Worm (Caenorhabditis elegans) whole organism, young adult: ENCODE measurements around the gene T22B2.1.
A peak's percentile ranks its signal among the peaks of the same experiment; 100 is the strongest.

Experiments used
- B0019.2 ChIP-seq: fragments of 200-800 bp; sonication (Bioruptor generic); conservative IDR thresholded peaks from 2 replicates; pipeline ENCODE4 v1.3.6; 2022; ENCODE audit warnings: missing genetic modification reagents, missing genetic modification characterization, missing compliant biosample characterization
- C17E4.6 ChIP-seq: fragments of 200-800 bp; sonication (Bioruptor generic); IDR thresholded peaks from 2 replicates; pipeline ENCODE4 v1.3.6; 2022; ENCODE audit warnings: missing genetic modification reagents, missing genetic modification characterization, missing compliant biosample characterization
- F57A8.1 ChIP-seq: fragments of 200-800 bp; sonication (Bioruptor generic); optimal IDR thresholded peaks from 2 replicates; lab custom pipeline; 2018; ENCODE audit warnings: mild to moderate bottlenecking, missing genetic modification characterization, moderate library complexity, missing compliant biosample characterization
- F57C9.4 ChIP-seq: sonication (generic microtip); optimal IDR thresholded peaks from 2 replicates; lab custom pipeline; 2017; ENCODE audit warnings: mild to moderate bottlenecking, missing genetic modification characterization, missing compliant biosample characterization
- T07F8.4 ChIP-seq: sonication (generic microtip); optimal IDR thresholded peaks from 2 replicates; lab custom pipeline; 2016; ENCODE audit warnings: mild to moderate bottlenecking, missing genetic modification characterization, moderate library complexity, missing compliant biosample characterization
- Y53G8AR.9 ChIP-seq: fragments of 200-800 bp; sonication (Bioruptor generic); conservative IDR thresholded peaks from 2 replicates; pipeline ENCODE4 v1.3.6; 2022; ENCODE audit warnings: missing genetic modification reagents, missing genetic modification characterization, missing compliant biosample characterization
- Y67H2A.10 ChIP-seq: fragments of 200-800 bp; sonication (Bioruptor generic); conservative IDR thresholded peaks from 2 replicates; pipeline ENCODE4 v1.3.6; 2022; ENCODE audit warnings: missing genetic modification reagents, missing genetic modification characterization, missing compliant biosample characterization
- Y79H2A.3 ChIP-seq: fragments of 200-800 bp; sonication (Bioruptor generic); conservative IDR thresholded peaks from 2 replicates; pipeline ENCODE4 v1.3.6; 2022; ENCODE audit warnings: missing genetic modification reagents, missing genetic modification characterization, missing compliant biosample characterization
- akir-1 ChIP-seq: fragments of 200-800 bp; sonication (Bioruptor generic); optimal IDR thresholded peaks from 2 replicates; lab custom pipeline; 2018; ENCODE audit warnings: mild to moderate bottlenecking, missing genetic modification characterization, moderate library complexity, missing compliant biosample characterization
- attf-5 ChIP-seq: fragments of 200-800 bp; sonication (Bioruptor generic); optimal IDR thresholded peaks from 2 replicates; lab custom pipeline; 2018; ENCODE audit warnings: mild to moderate bottlenecking, missing genetic modification characterization, missing compliant biosample characterization
- ccch-3 ChIP-seq: fragments of 200-800 bp; sonication (Bioruptor generic); optimal IDR thresholded peaks from 2 replicates; lab custom pipeline; 2018; ENCODE audit warnings: mild to moderate bottlenecking, missing genetic modification characterization, missing compliant biosample characterization
- cebp-1 ChIP-seq, 2 experiments: fragments of 200-800 bp in 1 of 2; sonication (Bioruptor generic) in 1 of 2; sonication (generic microtip) in 1 of 2; IDR thresholded peaks in 1 of 2; optimal IDR thresholded peaks in 1 of 2; 2 replicates each; pipeline versions ENCODE4 v1.3.6 to Lab custom; 2017 to 2022; ENCODE audit warnings: missing compliant biosample characterization in 2 of 2, missing genetic modification characterization in 2 of 2, mild to moderate bottlenecking in 1 of 2, missing genetic modification reagents in 1 of 2, moderate library complexity in 1 of 2
- ceh-27 ChIP-seq: fragments of 200-800 bp; sonication (Bioruptor generic); optimal IDR thresholded peaks from 2 replicates; lab custom pipeline; 2018; ENCODE audit warnings: mild to moderate bottlenecking, missing genetic modification characterization, moderate library complexity, missing compliant biosample characterization
- ceh-91 ChIP-seq: fragments of 200-800 bp; sonication (Bioruptor generic); IDR thresholded peaks from 2 replicates; pipeline ENCODE4 v1.3.6; 2022; ENCODE audit warnings: missing genetic modification reagents, missing genetic modification characterization, missing compliant biosample characterization
- die-1 ChIP-seq: sonication (generic microtip); optimal IDR thresholded peaks from 2 replicates; lab custom pipeline; 2016; ENCODE audit warnings: missing genotype, mild to moderate bottlenecking, missing genetic modification characterization, missing compliant biosample characterization
- dox-1 ChIP-seq: fragments of 200-800 bp; sonication (Bioruptor generic); IDR thresholded peaks from 2 replicates; pipeline ENCODE4 v1.3.6; 2022; ENCODE audit warnings: missing genetic modification reagents, missing genetic modification characterization, missing compliant biosample characterization
- efl-1 ChIP-seq: fragments of 150-350 bp; optimal IDR thresholded peaks from 2 replicates; lab custom pipeline; 2014; ENCODE audit warnings: missing biosample characterization, missing genetic modification reagents, missing genetic modification characterization
- egl-44 ChIP-seq: fragments of 200-800 bp; sonication (Bioruptor generic); IDR thresholded peaks from 2 replicates; pipeline ENCODE4 v1.3.6; 2022; ENCODE audit warnings: missing genetic modification reagents, missing genetic modification characterization, missing compliant biosample characterization
- lir-1 ChIP-seq: fragments of 200-800 bp; sonication (Bioruptor generic); conservative IDR thresholded peaks from 2 replicates; pipeline ENCODE4 v1.3.6; 2022; ENCODE audit warnings: missing genetic modification reagents, missing genetic modification characterization, missing compliant biosample characterization
- mes-4 ChIP-seq: sonication (generic microtip); optimal IDR thresholded peaks from 2 replicates; lab custom pipeline; 2016; ENCODE audit warnings: missing genotype, missing genetic modification characterization, missing compliant biosample characterization
- mxl-1 ChIP-seq: sonication (generic microtip); optimal IDR thresholded peaks from 2 replicates; lab custom pipeline; 2016; ENCODE audit warnings: missing genetic modification characterization, missing compliant biosample characterization
- nhr-27 ChIP-seq: fragments of 200-800 bp; sonication (Bioruptor generic); optimal IDR thresholded peaks from 2 replicates; lab custom pipeline; 2018; ENCODE audit warnings: mild to moderate bottlenecking, missing genetic modification characterization, moderate library complexity, missing compliant biosample characterization
- nhr-80 ChIP-seq: sonication (generic microtip); optimal IDR thresholded peaks from 2 replicates; lab custom pipeline; 2016; ENCODE audit warnings: missing genetic modification characterization, missing compliant biosample characterization
- pbrm-1 ChIP-seq: fragments of 200-800 bp; sonication (Bioruptor generic); IDR thresholded peaks from 2 replicates; pipeline ENCODE4 v1.3.6; 2022; ENCODE audit warnings: missing genetic modification reagents, missing genetic modification characterization, missing compliant biosample characterization
- snpc-3.4 ChIP-seq: sonication (generic microtip); optimal IDR thresholded peaks from 2 replicates; lab custom pipeline; 2017; ENCODE audit warnings: missing genetic modification characterization, mild to moderate bottlenecking, missing compliant biosample characterization, antibody characterized with exemption, moderate library complexity, missing genotype, missing genetic modification reagents
- snpc-4 ChIP-seq, 5 experiments: fragments of 150-350 bp in 1 of 5; sonication (generic microtip) in 4 of 5; optimal IDR thresholded peaks; 2 replicates each; lab custom pipeline; 2014 to 2018; ENCODE audit warnings: missing genetic modification characterization in 5 of 5, missing biosample characterization in 3 of 5, antibody characterized with exemption in 2 of 5, mild to moderate bottlenecking in 2 of 5, missing compliant biosample characterization in 2 of 5, missing genotype in 2 of 5, moderate library complexity in 2 of 5, missing genetic modification reagents in 1 of 5
- sptf-2 ChIP-seq: fragments of 200-800 bp; sonication (Bioruptor generic); optimal IDR thresholded peaks from 2 replicates; lab custom pipeline; 2018; ENCODE audit warnings: mild to moderate bottlenecking, missing genetic modification characterization, missing compliant biosample characterization
- tlf-1 ChIP-seq: fragments of 200-800 bp; sonication (Bioruptor generic); optimal IDR thresholded peaks from 2 replicates; lab custom pipeline; 2018; ENCODE audit warnings: mild to moderate bottlenecking, missing genetic modification characterization, missing compliant biosample characterization
- xnd-1 ChIP-seq: sonication (generic microtip); optimal IDR thresholded peaks from 2 replicates; lab custom pipeline; 2016; ENCODE audit warnings: missing genotype, missing genetic modification reagents, missing genetic modification characterization, missing compliant biosample characterization
- zim-3 ChIP-seq: sonication (generic microtip); optimal IDR thresholded peaks from 2 replicates; lab custom pipeline; 2017; ENCODE audit warnings: mild to moderate bottlenecking, missing genetic modification characterization, moderate library complexity, missing compliant biosample characterization
- ztf-18 ChIP-seq: sonication (generic microtip); optimal IDR thresholded peaks from 2 replicates; lab custom pipeline; 2016; ENCODE audit warnings: missing genotype, mild to moderate bottlenecking, missing genetic modification characterization, missing compliant biosample characterization
- ztf-25 ChIP-seq: fragments of 200-800 bp; sonication (Bioruptor generic); IDR thresholded peaks from 2 replicates; pipeline ENCODE4 v1.3.6; 2022; ENCODE audit warnings: missing genetic modification reagents, missing genetic modification characterization, missing compliant biosample characterization
- ztf-26 ChIP-seq: sonication (generic microtip); optimal IDR thresholded peaks from 2 replicates; lab custom pipeline; 2017; ENCODE audit warnings: missing genetic modification characterization, missing compliant biosample characterization

T22B2.1 gene

ce11 chrX:3969980-3970403, 44.1 kb downstream of the T22B2.1 start (continued):
- TF ChIP-seq efl-1 (no peak), attf-5 (GFP tag; lab: Kevin White, UChicago) (peak; percentile 70), dox-1 (peak; percentile 94), nhr-80 (tag; lab: Kevin White, UChicago) (peak; percentile 47), ztf-25 (peak; percentile 89), Y79H2A.3 (GFP tag; lab: Robert Waterston, UW) (0 out of 2 replicates have a peak, but pooled peaks have one; percentile 23), mes-4 (tag; lab: Kevin White, UChicago) (peak; percentile 19), cebp-1 (GFP tag; IDR thresholded peaks at IDR 0.05; lab: Robert Waterston, UW) (peak; percentile 66), cebp-1 (tag; optimal IDR thresholded peaks at IDR 0.05; lab: Kevin White, UChicago) (no peak), ccch-3 (GFP tag; lab: Kevin White, UChicago) (peak; percentile 7)

ce11 chrX:3970786-3971185, 44.9 kb downstream of the T22B2.1 start:
- TF ChIP-seq ceh-27 (GFP tag; lab: Kevin White, UChicago) (no peak), ztf-18 (tag; lab: Kevin White, UChicago) (no peak), F57C9.4 (tag; lab: Kevin White, UChicago) (no peak), die-1 (tag; lab: Kevin White, UChicago) (no peak), zim-3 (peak; percentile 20), nhr-27 (no peak), Y67H2A.10 (GFP tag; lab: Robert Waterston, UW) (no peak), akir-1 (no peak), ztf-26 (tag; lab: Kevin White, UChicago) (no peak), Y53G8AR.9 (GFP tag; lab: Robert Waterston, UW) (0 out of 2 replicates have a peak, but pooled peaks have one; percentile 29), B0019.2 (GFP tag; lab: Robert Waterston, UW) (no peak)

ce11 chrX:3973534-3973933, 47.7 kb downstream of the T22B2.1 start, which contains the start of gene C16B8.4:
Gene C16B8.4 (minus strand): TSS chrX:3973634.
- TF ChIP-seq egl-44, result no peak
- TF ChIP-seq F57C9.4 (tag; lab: Kevin White, UChicago), result no peak
- TF ChIP-seq attf-5 (GFP tag; lab: Kevin White, UChicago), result no peak
- no peak for TF ChIP-seq pbrm-1 (GFP tag; lab: Robert Waterston, UW)

- TF ChIP-seq F57A8.1 (GFP tag; lab: Kevin White, UChicago), result no peak
- TF ChIP-seq xnd-1 (tag; lab: Kevin White, UChicago), result no peak
- no peak for TF ChIP-seq C17E4.6 (GFP tag; lab: Robert Waterston, UW)
- TF ChIP-seq snpc-4 (GFP tag; optimal IDR thresholded peaks at IDR 0.05; lab: Kevin White, UChicago), result no peak
- no peak for TF ChIP-seq snpc-4 (tag; optimal IDR thresholded peaks at IDR 0.05; lab: Kevin White, UChicago)
- TF ChIP-seq lir-1 (GFP tag; lab: Robert Waterston, UW), result no peak
- TF ChIP-seq snpc-3.4, result no peak
- TF ChIP-seq ceh-91 (GFP tag; lab: Robert Waterston, UW), result no peak
Measured at ce11 chrX:3974160-3974559, 48.3 kb downstream of the T22B2.1 start.

ce11 chrX:3976755-3977154, 50.9 kb downstream of the T22B2.1 start:
- TF ChIP-seq pbrm-1 (GFP tag; lab: Robert Waterston, UW) (no peak), lir-1 (GFP tag; lab: Robert Waterston, UW) (no peak), T07F8.4 (no peak), sptf-2 (no peak), Y67H2A.10 (GFP tag; lab: Robert Waterston, UW) (no peak), mxl-1 (tag; lab: Kevin White, UChicago) (no peak), tlf-1 (no peak), ceh-27 (GFP tag; lab: Kevin White, UChicago) (no peak)
